Worm (Caenorhabditis elegans): ENCODE results near the gene mtcu-2.

mtcu-2 gene

DNA sequence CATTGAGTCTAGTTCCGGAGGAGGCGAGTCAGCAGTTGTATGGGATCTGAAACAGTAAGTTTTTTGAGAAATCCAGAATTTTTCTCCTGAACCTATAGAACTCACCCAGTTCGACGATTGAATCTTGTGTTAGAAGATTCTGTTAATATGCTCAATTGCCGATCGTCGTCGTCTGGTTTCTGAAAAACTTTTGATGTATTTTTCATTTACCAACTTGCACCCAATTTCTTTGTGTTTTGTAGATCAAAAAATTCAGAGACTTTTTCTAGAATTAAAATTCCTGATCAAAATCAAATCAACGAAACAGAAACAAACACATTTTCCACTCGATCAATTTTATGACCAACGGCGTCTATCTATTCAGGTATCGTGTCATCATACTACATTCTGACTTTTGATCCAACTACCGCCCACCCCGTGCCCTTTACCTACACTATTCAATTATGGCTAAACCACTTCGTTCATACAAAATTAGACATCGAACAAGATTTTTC lies 23.6 kb upstream of the mtcu-2 start, which contains the start of gene C18D1.2:
TSS of gene C18D1.2 (plus strand) at position 444 of the 494 bp plus-strand sequence.
- TF ChIP-seq nhr-23 (tag; optimal IDR thresholded peaks at IDR 0.05) (no peak), tbx-2 (tag; optimal IDR thresholded peaks at IDR 0.05) (no peak), R02D3.7 (tag; optimal IDR thresholded peaks at IDR 0.05) (no peak), ceh-82 (tag; optimal IDR thresholded peaks at IDR 0.05) (no peak), mml-1 (tag; optimal IDR thresholded peaks at IDR 0.05) (no peak), sea-2 (GFP tag; optimal IDR thresholded peaks at IDR 0.05) (no peak), ceh-9 (tag; optimal IDR thresholded peaks at IDR 0.05) (no peak), elt-3 (tag; optimal IDR thresholded peaks at IDR 0.05) (no peak), ztf-4 (tag; optimal IDR thresholded peaks at IDR 0.05) (no peak), fkh-2 (tag; optimal IDR thresholded peaks at IDR 0.05) (no peak)

DNA sequence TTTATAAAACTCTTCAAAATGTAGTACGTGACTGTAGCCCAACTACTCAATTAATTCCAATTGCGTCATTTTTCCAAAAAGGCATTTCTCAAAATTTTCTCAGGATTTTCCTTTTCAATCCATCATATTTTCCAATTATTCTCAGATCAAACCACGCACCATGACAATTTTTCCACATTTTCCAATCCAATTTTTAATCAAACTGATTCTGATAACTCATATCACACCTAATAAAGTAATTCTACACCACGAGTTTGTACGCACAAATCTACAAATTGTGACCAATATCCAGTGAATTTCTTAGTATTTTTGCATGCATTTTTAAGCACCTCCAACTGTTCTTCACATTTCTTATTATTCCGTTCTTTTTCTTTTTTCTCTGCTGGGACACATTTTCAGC lies 18.5 kb upstream of the mtcu-2 start:
- TF ChIP-seq ZK546.5 (tag; optimal IDR thresholded peaks at IDR 0.05) (no peak), nhr-25 (tag; optimal IDR thresholded peaks at IDR 0.05) (no peak), nhr-11 (tag; optimal IDR thresholded peaks at IDR 0.05) (peak; percentile 91), ceh-16 (tag; optimal IDR thresholded peaks at IDR 0.05) (no peak)

DNA sequence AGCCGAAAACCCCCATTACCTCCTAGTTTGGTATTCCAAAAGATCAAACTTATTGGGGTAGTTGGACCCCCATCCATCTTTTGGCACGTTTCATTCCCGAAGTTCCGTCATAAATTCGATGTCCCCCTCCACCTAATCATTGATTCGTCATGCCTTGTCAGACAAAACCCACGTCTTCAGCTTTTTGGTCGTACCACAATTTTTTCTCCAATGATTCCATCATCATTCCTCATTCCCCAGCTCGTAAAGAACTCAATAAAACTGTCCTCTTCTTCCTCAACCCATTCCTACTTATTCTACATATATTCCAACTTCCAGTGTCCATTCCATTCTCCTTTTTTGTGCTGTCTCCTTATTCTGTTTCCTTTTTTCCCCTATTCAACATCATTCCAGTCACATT lies 15.6 kb upstream of the mtcu-2 start, which contains the start of gene flp-4:
TSS of gene flp-4 (plus strand) at position 301 of the 400 bp plus-strand sequence.
- no peak for TF ChIP-seq hmg-11 (tag; optimal IDR thresholded peaks at IDR 0.05)
- TF ChIP-seq tbx-2 (tag; optimal IDR thresholded peaks at IDR 0.05): no peak
- TF ChIP-seq ceh-9 (tag; optimal IDR thresholded peaks at IDR 0.05): no peak
- TF ChIP-seq ztf-4 (tag; optimal IDR thresholded peaks at IDR 0.05): no peak
- no peak for TF ChIP-seq lsy-12 (tag; optimal IDR thresholded peaks at IDR 0.05)

DNA sequence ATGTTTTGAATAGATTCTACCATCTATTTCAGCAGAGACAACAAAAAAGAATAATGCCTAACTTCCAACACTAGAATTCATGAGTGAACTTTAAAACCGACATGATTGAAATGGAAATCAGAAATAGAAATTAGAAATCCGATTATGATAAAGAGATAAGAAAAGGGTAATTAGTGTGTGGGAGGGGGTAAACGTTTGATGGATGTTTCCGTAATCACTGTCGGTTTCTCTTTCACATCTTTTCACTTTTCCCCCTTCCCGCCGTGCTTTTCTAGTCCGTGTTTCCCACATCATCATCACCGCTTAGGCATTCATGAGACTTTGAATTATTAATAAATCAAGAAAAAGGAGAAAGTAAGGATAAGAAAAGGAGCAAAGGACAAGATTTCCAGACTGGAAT lies 12.7 kb upstream of the mtcu-2 start:
- TF ChIP-seq mml-1 (tag; optimal IDR thresholded peaks at IDR 0.05) (no peak), pha-4 (tag; optimal IDR thresholded peaks at IDR 0.05) (no peak), ceh-9 (tag; optimal IDR thresholded peaks at IDR 0.05) (no peak), tbx-2 (tag; optimal IDR thresholded peaks at IDR 0.05) (no peak), ZK546.5 (tag; optimal IDR thresholded peaks at IDR 0.05) (no peak), nhr-28 (tag; optimal IDR thresholded peaks at IDR 0.05) (no peak), pqm-1 (tag; optimal IDR thresholded peaks at IDR 0.05) (no peak), nhr-25 (tag; optimal IDR thresholded peaks at IDR 0.05) (no peak), nhr-77 (tag; optimal IDR thresholded peaks at IDR 0.05) (no peak)

DNA sequence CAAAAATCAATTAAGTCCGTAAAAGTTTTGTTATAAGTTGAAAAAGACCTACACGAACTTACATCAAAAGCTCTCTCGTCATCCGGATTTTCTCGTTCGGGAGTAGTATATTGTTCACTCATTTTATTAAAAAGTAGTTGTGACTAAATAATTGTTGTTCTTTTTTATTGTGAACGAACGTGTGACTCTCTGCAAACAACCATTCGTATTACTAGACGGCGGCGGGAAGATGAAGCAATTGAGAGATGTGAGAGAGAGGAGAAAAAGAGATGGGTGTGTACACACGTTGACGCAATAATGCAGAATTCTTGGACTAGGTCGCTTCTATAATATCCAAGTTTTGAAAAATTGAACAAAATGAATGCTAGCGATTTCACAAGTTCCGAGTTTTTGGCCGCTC lies 11.9 kb upstream of the mtcu-2 start, which contains the start of the genes F52H3.11 and bath-38:
TSS of gene F52H3.11 (minus strand) at position 203 of the 400 bp plus-strand sequence.
TSS of gene bath-38 (minus strand) at position 310 of the 400 bp plus-strand sequence.
- TF ChIP-seq nfya-1 (tag; optimal IDR thresholded peaks at IDR 0.05; ENCODE audit: insufficient read depth) (peak; percentile 55), pha-4 (tag; optimal IDR thresholded peaks at IDR 0.05) (peak; percentile 89), lin-39 (tag; optimal IDR thresholded peaks at IDR 0.05) (peak; percentile 21), elt-2 (tag; optimal IDR thresholded peaks at IDR 0.05) (peak; percentile 24), nhr-12 (tag; optimal IDR thresholded peaks at IDR 0.05) (no peak), lin-15B (tag; optimal IDR thresholded peaks at IDR 0.05) (peak; percentile 16), sea-2 (GFP tag; optimal IDR thresholded peaks at IDR 0.05) (no peak), snpc-4 (tag; optimal IDR thresholded peaks at IDR 0.05) (peak; percentile 66), egl-5 (tag; optimal IDR thresholded peaks at IDR 0.05) (peak; percentile 49), nhr-25 (tag; optimal IDR thresholded peaks at IDR 0.05) (peak; percentile 34)

DNA sequence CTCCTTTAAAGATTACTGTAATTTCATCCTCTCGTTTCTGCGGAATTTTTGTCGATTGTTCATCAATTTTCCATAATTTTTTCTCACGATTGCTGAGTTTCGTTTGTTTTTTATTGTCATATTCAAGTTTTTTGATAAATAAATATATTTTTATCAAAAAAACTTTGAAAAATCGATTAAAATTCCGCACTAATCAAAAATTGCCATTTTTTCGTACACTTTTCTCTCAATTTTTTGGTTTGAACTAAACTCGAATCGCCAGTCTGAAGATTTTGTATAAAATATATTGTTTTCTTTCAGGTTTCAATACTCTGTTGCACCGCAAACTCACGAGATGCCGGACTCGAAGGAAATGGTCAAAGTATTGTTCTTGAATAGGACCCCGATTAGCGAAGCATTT lies 7.8 kb upstream of the mtcu-2 start, which contains the start of gene ogr-2:
TSS of gene ogr-2 (plus strand) at position 301 of the 400 bp plus-strand sequence.
- TF ChIP-seq elt-1 (tag; optimal IDR thresholded peaks at IDR 0.05) (no peak), nhr-23 (tag; optimal IDR thresholded peaks at IDR 0.05) (no peak), lin-39 (tag; optimal IDR thresholded peaks at IDR 0.05) (no peak), ceh-82 (tag; optimal IDR thresholded peaks at IDR 0.05) (no peak), mml-1 (tag; optimal IDR thresholded peaks at IDR 0.05) (no peak), nhr-67 (tag; optimal IDR thresholded peaks at IDR 0.05) (no peak), pha-4 (tag; optimal IDR thresholded peaks at IDR 0.05) (no peak), lsy-12 (tag; optimal IDR thresholded peaks at IDR 0.05) (no peak), fos-1 (tag; optimal IDR thresholded peaks at IDR 0.05) (no peak), elt-3 (tag; optimal IDR thresholded peaks at IDR 0.05) (no peak), ceh-16 (tag; optimal IDR thresholded peaks at IDR 0.05) (no peak)
